Fruit fly (Drosophila melanogaster): ENCODE data around the gene Slc45-1.

Gene Slc45-1

dm6 chr3L:9209665-9210064, 1.0 kb upstream of the Slc45-1 start:
- TF ChIP-seq klu (GFP tag; IDR thresholded peaks at IDR 0.05) (no peak), CG14050 (GFP tag; IDR thresholded peaks at IDR 0.05) (no peak), GATAe (GFP tag; conservative IDR thresholded peaks at IDR 0.05) (peak; percentile 70; the same call in 1 of the 2 replicates), gro (GFP tag; optimal IDR thresholded peaks at IDR 0.05) (peak; percentile 25), nom (GFP tag; optimal IDR thresholded peaks at IDR 0.05) (no peak), sens (GFP tag) (peak; percentile 50), Atf6 (GFP tag; IDR thresholded peaks at IDR 0.05) (0 out of 2 replicates have a peak, but pooled peaks have one; percentile 23), vnd (GFP tag; IDR thresholded peaks at IDR 0.05; ENCODE audit: partially characterized antibody) (peak; percentile 71), Abd-B (GFP tag; optimal IDR thresholded peaks at IDR 0.05) (no peak), Hey (tag; optimal IDR thresholded peaks at IDR 0.05) (peak; percentile 6), Oli (tag; optimal IDR thresholded peaks at IDR 0.05) (no peak), CG15011 (GFP tag; optimal IDR thresholded peaks at IDR 0.05) (no peak), jigr1 (GFP tag; IDR thresholded peaks at IDR 0.05) (no peak), E2f2 (GFP tag; IDR thresholded peaks at IDR 0.05) (no peak), otp (GFP tag; IDR thresholded peaks at IDR 0.05) (no peak), Mes4 (GFP tag; optimal IDR thresholded peaks at IDR 0.05) (no peak), grn (GFP tag; optimal IDR thresholded peaks at IDR 0.05) (peak; percentile 78), unpg (GFP tag; optimal IDR thresholded peaks at IDR 0.05) (peak; percentile 10), CG11398 (GFP tag; optimal IDR thresholded peaks at IDR 0.05) (no peak), Drgx (GFP tag; IDR thresholded peaks at IDR 0.05) (peak; percentile 26; the same call in 1 of the 2 replicates), CG13894 (tag; optimal IDR thresholded peaks at IDR 0.05) (no peak), CG4854 (GFP tag; optimal IDR thresholded peaks at IDR 0.05) (no peak), sna (GFP tag; IDR thresholded peaks at IDR 0.05; ENCODE audit: partially characterized antibody) (no peak), crc (GFP tag; optimal IDR thresholded peaks at IDR 0.05) (no peak), exex (tag; optimal IDR thresholded peaks at IDR 0.05) (peak; percentile 94), Vsx1 (GFP tag; optimal IDR thresholded peaks at IDR 0.05) (peak; percentile 76), Dfd (GFP tag; optimal IDR thresholded peaks at IDR 0.05) (no peak), btn (GFP tag; optimal IDR thresholded peaks at IDR 0.05) (no peak), CG8290 (GFP tag; optimal IDR thresholded peaks at IDR 0.05) (no peak), CG8290 (tag; optimal IDR thresholded peaks at IDR 0.05) (peak in 1 of 2 experiments; percentile 11), Ets65A (GFP tag) (no peak), CG1647 (GFP tag; optimal IDR thresholded peaks at IDR 0.05) (no peak), CG3995 (GFP tag; optimal IDR thresholded peaks at IDR 0.05) (no peak), fd3F (GFP tag; optimal IDR thresholded peaks at IDR 0.05) (no peak), CG9215 (GFP tag; IDR thresholded peaks at IDR 0.05) (no peak), CG34376 (GFP tag; optimal IDR thresholded peaks at IDR 0.05) (peak; percentile 34), Bdp1 (GFP tag; optimal IDR thresholded peaks at IDR 0.05) (no peak), sens-2 (GFP tag; IDR thresholded peaks at IDR 0.05) (peak; percentile 65), NFAT (GFP tag; IDR thresholded peaks at IDR 0.05) (no peak), emc (GFP tag; optimal IDR thresholded peaks at IDR 0.05) (no peak), Med (GFP tag) (peak; percentile 39), HmgD (GFP tag; optimal IDR thresholded peaks at IDR 0.05) (no peak), CG3065 (GFP tag; optimal IDR thresholded peaks at IDR 0.05) (no peak), NfI (GFP tag; optimal IDR thresholded peaks at IDR 0.05) (peak; percentile 14), CG9797 (GFP tag; optimal IDR thresholded peaks at IDR 0.05) (no peak), sug (tag; optimal IDR thresholded peaks at IDR 0.05) (peak; percentile 87), Aef1 (GFP tag; IDR thresholded peaks at IDR 0.05) (no peak), ab (GFP tag; optimal IDR thresholded peaks at IDR 0.05) (no peak), HmgZ (tag; optimal IDR thresholded peaks at IDR 0.05) (peak; percentile 2), Dip2 (GFP tag; IDR thresholded peaks at IDR 0.05) (no peak), dimm (GFP tag; IDR thresholded peaks at IDR 0.05) (no peak), pho (GFP tag; optimal IDR thresholded peaks at IDR 0.05) (no peak), zf30C (GFP tag; optimal IDR thresholded peaks at IDR 0.05) (no peak)
